Worm (Caenorhabditis elegans) whole organism, midembryonic: ENCODE results near the gene emb-4.

Experiments
- T22C8.4 ChIP-seq: fragments of 200-800 bp; sonication (Bioruptor generic); IDR thresholded peaks from 2 replicates; pipeline ENCODE4 v1.3.6; 2022; ENCODE audit warnings: missing genetic modification characterization, missing compliant biosample characterization
- flt-1 ChIP-seq: fragments of 200-800 bp; sonication (Bioruptor generic); IDR thresholded peaks from 2 replicates; pipeline ENCODE4 v1.3.6; 2022; ENCODE audit warnings: missing genetic modification characterization, missing compliant biosample characterization
- klf-2 ChIP-seq: fragments of 200-800 bp; sonication (Bioruptor generic); conservative IDR thresholded peaks from 2 replicates; pipeline ENCODE4 v1.3.6; 2022; ENCODE audit warnings: missing genetic modification reagents, missing genetic modification characterization, missing compliant biosample characterization
- med-1 ChIP-seq: sonication (generic microtip); optimal IDR thresholded peaks from 2 replicates; lab custom pipeline; 2017; ENCODE audit warnings: missing genetic modification characterization, mild to moderate bottlenecking, missing compliant biosample characterization, antibody characterized with exemption, missing genetic modification reagents; ENCODE audit not compliant: insufficient read depth
- ztf-29 ChIP-seq: fragments of 200-800 bp; sonication (Bioruptor generic); IDR thresholded peaks from 2 replicates; pipeline ENCODE4 v1.3.6; 2022; ENCODE audit warnings: missing genetic modification reagents, missing genetic modification characterization, missing compliant biosample characterization

ce11 chrV:18827374-18827773 is 67.4 kb downstream of the emb-4 start:
- no peak for TF ChIP-seq med-1
- TF ChIP-seq flt-1, result no peak
- no peak for TF ChIP-seq klf-2 (GFP tag; lab: Robert Waterston, UW)
- no peak for TF ChIP-seq ztf-29 (GFP tag; lab: Robert Waterston, UW)
- TF ChIP-seq T22C8.4 (GFP tag; lab: Robert Waterston, UW), result no peak
